Worm (Caenorhabditis elegans) whole organism, dauer: ENCODE measurements around the gene lin-56.

ENCODE experiments used
- unc-62 ChIP-seq: sonication (generic microtip); optimal IDR thresholded peaks from 2 replicates; lab custom pipeline; 2017; ENCODE audit warnings: missing biosample characterization, missing genetic modification reagents, missing genetic modification characterization

Gene lin-56

DNA sequence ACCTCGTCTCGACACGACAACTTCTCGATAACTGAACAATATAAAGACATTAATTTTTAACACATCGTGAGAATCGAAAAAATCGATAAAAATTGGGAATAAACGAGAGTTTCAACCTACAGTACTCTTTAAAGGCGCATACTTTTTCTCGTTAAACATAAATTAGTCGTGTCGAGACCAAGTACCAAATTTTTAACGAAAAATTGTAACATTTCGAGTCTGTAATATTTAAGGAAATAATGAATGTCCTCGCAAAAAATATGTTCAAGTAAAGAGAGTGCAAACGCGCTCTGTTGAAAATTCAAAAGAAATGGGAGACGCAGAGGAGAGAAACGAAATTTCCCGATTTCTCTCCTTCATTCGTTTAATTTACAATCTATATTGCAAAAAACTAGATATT is 528 bp downstream of the lin-56 start:
- TF ChIP-seq unc-62 (GFP tag; lab: Kevin White, UChicago), result no peak

DNA sequence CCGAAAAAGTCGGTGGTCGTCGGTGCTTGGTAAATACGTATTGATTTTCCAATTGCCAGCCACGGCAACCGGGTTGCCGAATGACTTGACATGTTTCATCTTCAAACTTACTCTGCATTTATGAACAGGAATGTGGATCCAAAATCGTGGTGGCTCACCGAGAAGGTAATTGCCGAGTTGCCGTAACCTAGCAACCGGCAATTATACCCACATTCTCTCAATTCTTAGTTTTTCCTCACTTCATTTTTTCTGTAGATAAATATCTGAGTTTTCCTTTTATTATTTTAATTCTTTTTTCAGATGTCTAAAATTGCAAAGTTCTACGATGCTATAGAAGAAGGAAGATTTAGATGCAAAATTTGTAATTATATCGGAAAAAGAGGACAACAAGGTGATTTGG is 2.8 kb downstream of the lin-56 start, which contains the start of gene ZK673.4:
Gene ZK673.4, plus strand, starts transcription at position 301 of the 400 bp plus-strand sequence.
- no peak for TF ChIP-seq unc-62 (GFP tag; lab: Kevin White, UChicago)

DNA sequence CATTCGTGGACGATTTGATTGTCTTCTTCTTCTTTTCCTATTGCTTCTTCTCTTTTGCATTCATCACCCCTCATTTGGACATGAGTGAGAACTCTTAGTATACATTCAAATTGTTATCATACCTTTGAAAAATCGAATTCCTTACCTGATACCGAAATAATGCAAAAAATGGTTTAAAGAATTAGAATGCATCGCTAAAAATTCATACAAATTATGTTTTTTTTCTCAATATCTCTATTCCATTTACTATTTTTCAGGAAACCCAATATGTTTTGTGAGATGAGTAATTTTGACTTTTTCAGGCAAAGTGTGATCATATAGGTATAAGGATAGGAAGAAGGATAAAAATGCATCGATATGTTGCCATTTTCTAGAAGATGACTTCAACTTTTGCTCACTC is 7.2 kb downstream of the lin-56 start, which contains the start of gene ZK673.11:
Gene ZK673.11, plus strand, starts transcription at position 301 of the 400 bp plus-strand sequence.
- no peak for TF ChIP-seq unc-62 (GFP tag; lab: Kevin White, UChicago)

DNA sequence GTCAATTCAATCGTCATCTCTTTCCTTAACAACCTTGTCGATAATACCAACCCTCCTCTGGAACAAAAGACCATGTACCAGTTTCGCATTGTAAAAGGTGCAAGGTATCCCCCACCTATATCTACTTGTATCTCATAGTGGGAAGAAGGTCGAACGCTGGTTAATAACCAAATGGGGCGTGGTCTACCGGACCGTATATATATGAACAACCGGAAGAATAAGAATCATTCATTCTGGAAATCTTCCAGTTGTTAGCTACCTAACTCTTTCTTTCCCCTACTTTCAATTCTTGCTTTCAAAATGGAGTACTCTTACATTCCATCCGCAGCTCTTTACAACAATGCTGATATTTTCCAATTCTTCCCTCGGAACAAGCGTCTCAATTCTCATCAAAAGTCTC is 11.4 kb downstream of the lin-56 start, which contains the start of gene ZK673.5:
Gene ZK673.5, plus strand, starts transcription at position 301 of the 400 bp plus-strand sequence.
- TF ChIP-seq unc-62 (GFP tag; lab: Kevin White, UChicago), result no peak

DNA sequence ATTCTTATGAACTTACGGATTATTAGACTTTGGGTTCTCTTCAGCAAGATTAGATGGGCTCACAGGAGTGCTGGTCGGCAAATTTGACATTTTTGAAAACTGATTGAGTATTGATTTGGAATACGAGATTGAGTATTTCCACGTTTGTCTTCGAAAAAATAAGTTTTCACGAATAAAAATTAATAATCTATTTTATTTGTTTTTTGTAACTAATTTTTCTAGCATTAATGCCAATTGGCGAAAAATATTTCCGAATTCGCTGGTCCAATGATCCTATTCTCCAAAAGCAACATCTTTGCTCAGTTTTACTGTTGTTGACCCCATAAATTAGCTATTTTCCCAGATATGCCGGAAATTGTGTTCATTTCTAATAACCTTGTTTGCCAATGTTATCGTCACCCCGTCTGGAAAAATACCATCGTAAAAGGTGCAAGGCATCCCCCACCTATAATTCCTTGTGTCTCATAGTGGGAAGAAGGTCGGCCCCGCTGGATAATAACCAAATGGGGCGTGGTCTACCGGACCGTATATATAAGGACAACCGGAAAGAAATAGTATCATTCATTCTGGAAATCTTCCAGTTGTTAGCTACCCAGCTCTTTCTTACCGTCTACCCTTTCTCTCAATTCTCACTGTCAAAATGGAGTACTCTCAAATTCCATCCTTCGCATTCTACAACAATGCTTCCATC is 14.6 kb downstream of the lin-56 start, which contains the start of the genes ZK673.6 and sdz-37:
Gene ZK673.6, minus strand, starts transcription at position 101 of the 691 bp plus-strand sequence.
Gene sdz-37, plus strand, starts transcription at position 641 of the 691 bp plus-strand sequence.
- no peak for TF ChIP-seq unc-62 (GFP tag; lab: Kevin White, UChicago)

DNA sequence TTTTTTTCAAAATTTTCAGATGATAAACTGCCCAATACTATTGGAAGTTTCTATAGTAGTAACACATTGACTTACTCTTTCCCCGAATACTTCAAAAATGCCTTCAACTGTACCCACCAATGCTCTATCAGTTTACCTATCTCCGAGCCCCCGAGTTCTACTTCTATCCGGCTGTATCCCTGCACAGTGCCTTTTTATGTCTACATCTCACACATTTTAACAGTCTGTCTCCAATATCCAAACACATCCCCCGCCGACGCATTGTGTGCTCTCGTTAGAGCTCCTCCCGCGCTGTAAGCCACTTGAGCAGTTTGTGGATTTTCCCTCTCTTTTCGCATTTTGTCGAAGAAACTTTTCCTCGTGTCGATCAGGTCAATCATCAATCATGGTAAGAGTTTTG is 16.7 kb downstream of the lin-56 start, which contains the start of gene tnc-2:
Gene tnc-2, plus strand, starts transcription at position 301 of the 400 bp plus-strand sequence.
- no peak for TF ChIP-seq unc-62 (GFP tag; lab: Kevin White, UChicago)

DNA sequence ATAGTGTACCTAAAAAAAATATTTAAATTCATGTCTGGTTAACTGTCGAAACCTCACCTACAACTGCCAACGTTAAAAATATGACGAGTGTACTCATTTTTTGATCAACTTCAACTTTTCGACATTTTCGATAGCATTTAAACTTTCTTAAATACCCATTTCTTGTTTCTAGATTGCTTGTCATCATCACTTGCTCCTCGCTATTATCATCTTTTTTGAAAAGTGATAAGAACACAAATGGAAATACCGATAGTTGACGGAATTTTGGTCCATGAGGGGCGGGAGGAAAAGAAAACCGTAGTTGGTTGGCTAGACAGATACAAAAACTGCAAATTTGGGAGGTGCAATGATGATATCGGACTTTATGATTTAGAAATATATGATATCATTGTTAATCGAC is 20.4 kb downstream of the lin-56 start, which contains the start of gene clec-143:
Gene clec-143, minus strand, starts transcription at position 139 of the 400 bp plus-strand sequence.
- TF ChIP-seq unc-62 (GFP tag; lab: Kevin White, UChicago), result no peak

DNA sequence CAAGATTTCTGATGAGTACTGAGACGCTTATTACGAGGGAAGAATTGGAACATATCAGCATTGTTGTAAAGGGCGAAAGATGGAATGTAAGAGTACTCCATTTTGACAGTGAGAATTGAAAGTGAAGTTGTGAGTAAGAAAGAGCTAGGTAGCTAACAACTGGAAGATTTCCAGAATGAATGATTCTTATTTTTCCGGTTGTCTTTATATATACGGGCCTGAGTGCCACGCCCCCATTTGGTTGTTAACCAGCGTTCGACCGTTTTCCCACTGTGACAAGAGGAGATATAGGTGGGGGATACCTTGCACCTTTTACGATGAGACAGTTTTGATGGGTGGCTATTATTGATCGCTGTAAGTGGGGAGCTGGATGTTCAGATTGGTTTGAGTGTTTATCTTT is 21.4 kb downstream of the lin-56 start, which contains the start of gene ZK666.1:
Gene ZK666.1, minus strand, starts transcription at position 101 of the 400 bp plus-strand sequence.
- no peak for TF ChIP-seq unc-62 (GFP tag; lab: Kevin White, UChicago)

DNA sequence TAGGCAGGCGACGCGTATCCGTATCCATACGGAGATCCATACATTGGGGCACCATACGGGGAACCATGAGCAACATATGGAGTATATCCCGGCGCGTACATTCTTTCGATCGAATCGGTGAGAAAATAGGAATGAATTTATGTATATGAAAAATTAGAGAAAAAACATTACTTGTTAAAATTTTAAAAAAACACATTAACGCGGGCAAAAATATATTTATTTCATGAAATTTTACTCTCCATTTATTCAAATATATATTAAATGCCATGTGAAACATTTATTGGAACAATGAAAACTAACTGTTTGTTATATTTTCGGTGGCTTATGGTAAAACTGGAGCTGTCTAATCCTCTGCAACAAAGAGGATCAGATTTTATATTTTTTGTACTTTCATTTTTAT is 22.0 kb downstream of the lin-56 start, which contains the start of gene ZK666.2:
Gene ZK666.2, minus strand, starts transcription at position 101 of the 400 bp plus-strand sequence.
- no peak for TF ChIP-seq unc-62 (GFP tag; lab: Kevin White, UChicago)

DNA sequence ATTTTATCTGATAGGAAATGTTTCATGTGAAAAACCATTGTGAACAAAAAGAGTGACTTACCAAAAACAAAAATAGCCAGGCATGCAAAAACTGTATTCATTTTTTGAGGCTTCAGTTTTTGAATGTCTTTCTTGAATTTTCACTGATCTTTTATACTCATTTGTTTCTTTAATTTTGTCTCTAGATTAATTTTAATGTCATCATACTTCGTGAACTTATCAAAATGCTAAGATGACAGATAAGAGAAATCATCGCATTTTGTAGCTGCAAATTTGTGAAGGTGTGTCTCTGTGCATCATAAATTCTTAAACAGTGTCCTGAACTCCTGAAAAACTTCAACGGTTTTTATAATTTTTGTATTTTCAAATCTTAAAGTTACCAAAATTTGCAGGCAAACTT is 26.2 kb downstream of the lin-56 start, which contains the start of gene clec-58:
Gene clec-58, minus strand, starts transcription at position 101 of the 400 bp plus-strand sequence.
- no peak for TF ChIP-seq unc-62 (GFP tag; lab: Kevin White, UChicago)

DNA sequence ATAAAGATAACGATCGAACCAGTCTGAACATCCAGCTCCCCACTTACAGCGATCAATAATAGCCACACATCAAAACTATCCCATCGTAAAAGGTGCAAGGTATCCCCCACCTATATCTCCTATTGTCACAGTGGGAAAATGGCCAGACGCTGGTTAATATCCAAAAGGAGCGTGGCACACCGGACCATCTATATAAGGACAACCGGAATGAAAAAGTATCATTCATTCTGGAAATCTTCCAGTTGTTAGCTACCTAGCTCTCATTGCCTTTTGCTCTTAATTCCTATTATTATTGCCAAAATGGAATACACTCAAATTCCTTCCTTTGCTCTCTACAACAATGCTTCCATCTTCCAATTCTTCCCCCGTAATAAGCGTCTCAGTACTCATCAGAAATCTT is 27.2 kb downstream of the lin-56 start, which contains the start of gene ZK666.4:
Gene ZK666.4, plus strand, starts transcription at position 301 of the 400 bp plus-strand sequence.
- TF ChIP-seq unc-62 (GFP tag; lab: Kevin White, UChicago), result no peak

DNA sequence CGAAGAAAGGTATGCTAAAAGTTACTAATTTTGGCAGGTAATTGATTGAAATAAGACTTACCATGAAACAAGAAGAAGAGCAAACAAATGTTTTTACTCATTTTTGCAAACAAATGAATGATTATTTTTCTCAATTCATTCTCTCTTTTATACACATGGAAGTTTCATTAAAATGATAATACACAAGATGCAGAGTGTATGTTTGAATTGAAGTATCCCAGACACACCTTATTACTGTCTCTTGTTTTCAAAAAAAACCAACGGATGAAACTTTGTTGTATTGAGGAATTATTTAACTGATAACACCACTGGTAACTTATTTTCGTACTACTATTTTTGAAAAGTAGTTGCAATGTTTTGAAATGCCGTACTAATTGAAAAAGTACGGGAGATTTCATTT is 29.5 kb downstream of the lin-56 start, which contains the start of gene clec-59:
Gene clec-59, minus strand, starts transcription at position 101 of the 400 bp plus-strand sequence.
- no peak for TF ChIP-seq unc-62 (GFP tag; lab: Kevin White, UChicago)

DNA sequence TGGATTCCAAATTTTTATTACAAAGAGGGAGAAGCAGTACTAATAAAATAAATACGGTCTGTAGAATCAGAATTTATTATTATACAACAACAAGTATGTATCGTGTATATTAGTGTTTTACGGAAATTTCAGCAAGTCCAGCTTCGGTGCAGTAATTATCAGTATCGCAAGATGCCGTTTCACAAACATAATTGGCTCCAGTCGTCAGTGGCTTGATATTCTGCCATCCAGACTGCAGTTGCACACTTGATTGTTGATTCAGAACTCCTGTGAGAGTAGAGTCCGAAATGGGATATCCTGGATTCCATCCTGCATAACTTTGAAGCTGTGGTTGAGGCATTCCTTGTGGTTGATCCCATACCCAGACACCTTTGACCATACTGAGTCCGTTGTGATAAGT is 30.2 kb downstream of the lin-56 start:
- TF ChIP-seq unc-62 (GFP tag; lab: Kevin White, UChicago), result no peak

DNA sequence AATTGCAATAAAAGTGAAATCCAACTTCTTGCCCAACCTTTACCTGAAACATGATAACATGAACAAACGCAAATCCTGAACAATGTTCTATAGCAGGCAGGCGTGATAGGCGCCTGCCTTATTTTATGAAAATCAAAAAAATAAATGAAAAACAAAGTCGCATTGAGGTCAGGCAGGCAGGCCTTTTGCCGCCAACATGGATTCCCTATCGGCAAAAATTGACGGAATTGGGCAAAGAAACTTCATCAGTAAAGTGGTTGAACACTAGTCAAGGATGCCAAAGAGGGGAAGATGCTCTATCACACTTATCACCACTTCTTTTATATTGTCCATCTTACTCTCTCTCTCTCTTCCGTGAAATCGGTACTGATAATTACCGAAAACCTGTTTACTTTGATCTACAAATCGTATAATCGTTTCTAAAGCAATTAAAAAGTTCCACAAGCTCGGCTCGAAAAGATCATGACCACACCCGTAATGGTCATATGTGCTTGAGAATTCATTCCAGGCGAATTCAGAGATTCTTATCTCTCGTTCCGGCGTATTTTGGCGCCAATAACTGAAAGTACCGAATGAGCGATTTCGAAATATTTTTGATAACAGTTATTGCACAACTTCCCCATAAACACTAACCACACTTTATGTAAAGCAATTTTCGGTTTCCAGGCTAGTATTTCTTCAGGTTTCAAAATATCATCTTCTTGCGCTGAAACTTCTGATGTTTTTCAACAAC is 32.2 kb downstream of the lin-56 start, which contains the start of the genes clec-60 and ZK666.11:
Gene clec-60, minus strand, starts transcription at position 51 of the 733 bp plus-strand sequence.
Gene ZK666.11, plus strand, starts transcription at position 699 of the 733 bp plus-strand sequence.
- TF ChIP-seq unc-62 (GFP tag; lab: Kevin White, UChicago), result no peak

DNA sequence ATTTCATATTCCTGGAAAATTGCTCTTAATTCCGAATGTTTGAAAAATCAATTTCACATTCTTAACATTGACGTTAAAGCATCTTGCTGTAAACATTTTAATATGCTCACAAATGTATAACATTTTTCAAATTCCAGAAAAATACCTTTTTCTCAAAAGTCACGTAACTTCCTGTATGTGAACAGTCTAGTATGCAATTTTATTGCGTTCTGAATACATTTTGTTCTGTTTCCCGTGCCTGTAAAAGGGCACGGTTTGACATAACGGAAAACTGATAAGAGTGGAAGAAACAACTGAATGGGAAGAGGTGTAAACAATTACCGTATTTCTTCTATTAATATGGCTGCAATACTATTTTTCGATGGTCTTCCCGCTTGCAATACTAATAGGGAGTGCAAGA is 33.1 kb downstream of the lin-56 start:
- TF ChIP-seq unc-62 (GFP tag; lab: Kevin White, UChicago), result no peak
